Comparison of ENCODE assay signal across 4 fruit fly cellular contexts in genomic region chr3R:21612902-21613301, dm6.
TF ChIP-seq lines count a peak whose summit lies in the region.

No protein-coding gene starts in this region.

- TF ChIP-seq CTCF in whole organism, embryonic (GFP tag; optimal IDR thresholded peaks at IDR 0.05; lab: Kevin White, UChicago): no peak

TF ChIP-seq in whole organism, embryonic, 481 proteins besides CTCF, POLR2A, EP300 and RAD21 (continues in another document):
- peak; percentile 43 for TF ChIP-seq Fer3 (tag; optimal IDR thresholded peaks at IDR 0.05; lab: Kevin White, UChicago)
- no peak for TF ChIP-seq gce (GFP tag; IDR thresholded peaks at IDR 0.05; lab: Robert Waterston, UW)
- no peak for TF ChIP-seq BEAF-32 (GFP tag; optimal IDR thresholded peaks at IDR 0.05; lab: Kevin White, UChicago)
- no peak for TF ChIP-seq row (GFP tag; IDR thresholded peaks at IDR 0.05; lab: Robert Waterston, UW)
- TF ChIP-seq CG17385 (GFP tag; optimal IDR thresholded peaks at IDR 0.05; lab: Kevin White, UChicago): peak; percentile 20
- no peak for TF ChIP-seq mirr (GFP tag; optimal IDR thresholded peaks at IDR 0.05; lab: Kevin White, UChicago)
- TF ChIP-seq CG4424 (GFP tag; optimal IDR thresholded peaks at IDR 0.05; lab: Kevin White, UChicago): peak; percentile 46
- TF ChIP-seq CG6791 (GFP tag; IDR thresholded peaks at IDR 0.05; lab: Robert Waterston, UW; ENCODE audit: partially characterized antibody): no peak
- no peak for TF ChIP-seq Eip74EF (GFP tag; optimal IDR thresholded peaks at IDR 0.05; lab: Kevin White, UChicago)
- no peak for TF ChIP-seq Opbp (GFP tag; IDR thresholded peaks at IDR 0.05; lab: Robert Waterston, UW; ENCODE audit: partially characterized antibody)
- TF ChIP-seq CG9727 (GFP tag; optimal IDR thresholded peaks at IDR 0.05; lab: Kevin White, UChicago): no peak
- TF ChIP-seq Dbx (GFP tag; IDR thresholded peaks at IDR 0.05; lab: Robert Waterston, UW): no peak
- peak; percentile 69 for TF ChIP-seq CG11504 (tag; optimal IDR thresholded peaks at IDR 0.05; lab: Kevin White, UChicago)
- no peak for TF ChIP-seq NK7.1 (GFP tag; optimal IDR thresholded peaks at IDR 0.05; lab: Kevin White, UChicago)
- no peak for TF ChIP-seq CG1603 (tag; optimal IDR thresholded peaks at IDR 0.05; lab: Kevin White, UChicago)
- no peak for TF ChIP-seq CG17361 (GFP tag; IDR thresholded peaks at IDR 0.05; lab: Robert Waterston, UW)
- TF ChIP-seq kah (GFP tag; optimal IDR thresholded peaks at IDR 0.05; lab: Kevin White, UChicago): no peak
- peak; percentile 3 for TF ChIP-seq NfI (GFP tag; optimal IDR thresholded peaks at IDR 0.05; lab: Kevin White, UChicago)
- TF ChIP-seq grau (tag; optimal IDR thresholded peaks at IDR 0.05; lab: Kevin White, UChicago): peak; percentile 58
- no peak for TF ChIP-seq pzg (GFP tag; optimal IDR thresholded peaks at IDR 0.05; lab: Kevin White, UChicago)
- TF ChIP-seq CG11695 (GFP tag; IDR thresholded peaks at IDR 0.05; lab: Robert Waterston, UW): no peak
- TF ChIP-seq jing (GFP tag; optimal IDR thresholded peaks at IDR 0.05; lab: Kevin White, UChicago): peak; percentile 22
- peak; percentile 49 for TF ChIP-seq pho (GFP tag; optimal IDR thresholded peaks at IDR 0.05; lab: Kevin White, UChicago)

TF ChIP-seq in whole organism, prepupa, 60 proteins besides CTCF, POLR2A, EP300 and RAD21 (continues in another document):
- TF ChIP-seq Sox15 (GFP tag; optimal IDR thresholded peaks at IDR 0.05; lab: Kevin White, UChicago): no peak
- TF ChIP-seq CG8119 (GFP tag; IDR thresholded peaks at IDR 0.05; lab: Robert Waterston, UW): no peak
- TF ChIP-seq CG10669 (GFP tag; optimal IDR thresholded peaks at IDR 0.05; lab: Kevin White, UChicago): no peak
- TF ChIP-seq dac (GFP tag; optimal IDR thresholded peaks at IDR 0.05; lab: Kevin White, UChicago): no peak
- TF ChIP-seq esn (GFP tag; optimal IDR thresholded peaks at IDR 0.05; lab: Kevin White, UChicago): no peak
- TF ChIP-seq Hr38 (GFP tag; optimal IDR thresholded peaks at IDR 0.05; lab: Kevin White, UChicago): no peak
- TF ChIP-seq CG10631 (GFP tag; optimal IDR thresholded peaks at IDR 0.05; lab: Kevin White, UChicago): no peak
- no peak for TF ChIP-seq topi (GFP tag; optimal IDR thresholded peaks at IDR 0.05; lab: Kevin White, UChicago)
- no peak for TF ChIP-seq ss (GFP tag; optimal IDR thresholded peaks at IDR 0.05; lab: Kevin White, UChicago)
- TF ChIP-seq cyc (GFP tag; optimal IDR thresholded peaks at IDR 0.05; lab: Kevin White, UChicago): no peak
- TF ChIP-seq OdsH (GFP tag; optimal IDR thresholded peaks at IDR 0.05; lab: Kevin White, UChicago): peak; percentile 10
- TF ChIP-seq Sox14 (GFP tag; optimal IDR thresholded peaks at IDR 0.05; lab: Kevin White, UChicago): no peak
- no peak for TF ChIP-seq net (GFP tag; optimal IDR thresholded peaks at IDR 0.05; lab: Kevin White, UChicago)
- TF ChIP-seq Hr39 (GFP tag; optimal IDR thresholded peaks at IDR 0.05; lab: Kevin White, UChicago): no peak
- no peak for TF ChIP-seq vri (GFP tag; optimal IDR thresholded peaks at IDR 0.05; lab: Kevin White, UChicago)
- no peak for TF ChIP-seq CG6792 (GFP tag; optimal IDR thresholded peaks at IDR 0.05; lab: Kevin White, UChicago)
- no peak for TF ChIP-seq CG9139 (GFP tag; optimal IDR thresholded peaks at IDR 0.05; lab: Kevin White, UChicago)
- no peak for TF ChIP-seq acj6 (GFP tag; optimal IDR thresholded peaks at IDR 0.05; lab: Kevin White, UChicago)
- TF ChIP-seq CG7368 (GFP tag; optimal IDR thresholded peaks at IDR 0.05; lab: Kevin White, UChicago): no peak
- TF ChIP-seq Gug (GFP tag; IDR thresholded peaks at IDR 0.05; lab: Robert Waterston, UW): no peak
- TF ChIP-seq Blimp-1 (GFP tag; optimal IDR thresholded peaks at IDR 0.05; lab: Kevin White, UChicago): no peak
- TF ChIP-seq CG34406 (GFP tag; optimal IDR thresholded peaks at IDR 0.05; lab: Kevin White, UChicago): no peak
- no peak for TF ChIP-seq CG15336 (GFP tag; IDR thresholded peaks at IDR 0.05; lab: Robert Waterston, UW)
- TF ChIP-seq pdm3 (GFP tag; optimal IDR thresholded peaks at IDR 0.05; lab: Kevin White, UChicago): peak; percentile 33
- peak; percentile 37 for TF ChIP-seq CG4318 (GFP tag; optimal IDR thresholded peaks at IDR 0.05; lab: Kevin White, UChicago)
- TF ChIP-seq achi (GFP tag; optimal IDR thresholded peaks at IDR 0.05; lab: Kevin White, UChicago): no peak

TF ChIP-seq in whole organism, pupa, 21 proteins besides CTCF, POLR2A, EP300 and RAD21:
- TF ChIP-seq CG8301 (tag; optimal IDR thresholded peaks at IDR 0.05; lab: Kevin White, UChicago): peak; percentile 31
- no peak for TF ChIP-seq D1 (tag; optimal IDR thresholded peaks at IDR 0.05; lab: Kevin White, UChicago)
- no peak for TF ChIP-seq gl (tag; optimal IDR thresholded peaks at IDR 0.05; lab: Kevin White, UChicago)
- TF ChIP-seq CG14655 (GFP tag; optimal IDR thresholded peaks at IDR 0.05; lab: Kevin White, UChicago): peak; percentile 41

TF ChIP-seq in whole organism, wandering third instar larva, 38 proteins besides CTCF, POLR2A, EP300 and RAD21:
- TF ChIP-seq Vsx2 (GFP tag; optimal IDR thresholded peaks at IDR 0.05; lab: Kevin White, UChicago; ENCODE audit: partially characterized antibody): no peak
- no peak for TF ChIP-seq Sp1 (GFP tag; optimal IDR thresholded peaks at IDR 0.05; lab: Kevin White, UChicago)
- TF ChIP-seq sage (GFP tag; optimal IDR thresholded peaks at IDR 0.05; lab: Kevin White, UChicago): no peak
- peak; percentile 37 for TF ChIP-seq fru (GFP tag; optimal IDR thresholded peaks at IDR 0.05; lab: Kevin White, UChicago)
- peak; percentile 12 for TF ChIP-seq OdsH (GFP tag; optimal IDR thresholded peaks at IDR 0.05; lab: Kevin White, UChicago)
- TF ChIP-seq dmrt93B (GFP tag; optimal IDR thresholded peaks at IDR 0.05; lab: Kevin White, UChicago): no peak
- TF ChIP-seq ey (GFP tag; optimal IDR thresholded peaks at IDR 0.05; lab: Kevin White, UChicago): peak; percentile 25

Comparison
In these comparisons a context has a peak if more than half of its experiments do, and no peak if none do; other contexts are left out.
1. Of the 7 proteins assayed by ChIP-seq in both whole organism, embryonic and whole organism, prepupa: peak only in whole organism, embryonic: CG6854, Gug and Sox102F; only in whole organism, prepupa: Lpt; in both: none; in neither: 3.